Worm (Caenorhabditis elegans) whole organism, midembryonic: ENCODE measurements around the gene rbm-22.

Experiments
- T22C8.4 ChIP-seq: fragments of 200-800 bp; sonication (Bioruptor generic); IDR thresholded peaks from 2 replicates; pipeline ENCODE4 v1.3.6; 2022; ENCODE audit warnings: missing genetic modification characterization, missing compliant biosample characterization
- cog-1 ChIP-seq: sonication (generic microtip); optimal IDR thresholded peaks from 2 replicates; lab custom pipeline; 2016; ENCODE audit warnings: missing genetic modification characterization, missing compliant biosample characterization
- flt-1 ChIP-seq: fragments of 200-800 bp; sonication (Bioruptor generic); IDR thresholded peaks from 2 replicates; pipeline ENCODE4 v1.3.6; 2022; ENCODE audit warnings: missing genetic modification characterization, missing compliant biosample characterization
- med-1 ChIP-seq: sonication (generic microtip); optimal IDR thresholded peaks from 2 replicates; lab custom pipeline; 2017; ENCODE audit warnings: missing genetic modification characterization, mild to moderate bottlenecking, missing compliant biosample characterization, antibody characterized with exemption, missing genetic modification reagents; ENCODE audit not compliant: insufficient read depth
- ref-1 ChIP-seq: fragments of 200-800 bp; sonication (Bioruptor generic); conservative IDR thresholded peaks from 2 replicates; pipeline ENCODE4 v1.3.6; 2022; ENCODE audit warnings: missing genetic modification reagents, missing genetic modification characterization, missing compliant biosample characterization
- ztf-23 ChIP-seq: fragments of 200-800 bp; sonication (Bioruptor generic); IDR thresholded peaks from 2 replicates; pipeline ENCODE4 v1.3.6; 2022; ENCODE audit warnings: missing genetic modification reagents, missing genetic modification characterization, missing compliant biosample characterization
- ztf-29 ChIP-seq: fragments of 200-800 bp; sonication (Bioruptor generic); IDR thresholded peaks from 2 replicates; pipeline ENCODE4 v1.3.6; 2022; ENCODE audit warnings: missing genetic modification reagents, missing genetic modification characterization, missing compliant biosample characterization

DNA sequence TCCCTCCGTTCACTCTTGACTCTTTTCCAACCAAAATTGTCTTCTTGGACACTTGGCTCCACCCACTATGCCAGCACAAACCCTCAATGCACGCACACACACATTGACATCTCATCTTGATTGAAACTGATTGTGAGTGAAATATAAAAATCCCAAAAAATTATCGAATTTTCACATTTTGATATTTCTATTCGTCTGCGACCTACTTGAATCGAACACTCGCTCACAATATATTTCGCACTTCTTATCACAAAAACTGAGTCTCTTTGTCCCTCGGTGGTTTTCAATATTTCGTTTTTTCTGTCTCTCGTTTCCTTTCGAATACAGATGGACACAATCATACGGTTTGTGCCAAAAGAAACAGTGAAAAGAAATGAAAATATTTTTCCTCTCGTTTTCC lies 41.1 kb upstream of the rbm-22 start:
- TF ChIP-seq ztf-29 (GFP tag; lab: Robert Waterston, UW) (no peak), med-1 (GFP tag; lab: Kevin White, UChicago) (no peak), ref-1 (GFP tag; lab: Robert Waterston, UW) (no peak), T22C8.4 (GFP tag; lab: Robert Waterston, UW) (no peak), flt-1 (GFP tag; lab: Robert Waterston, UW) (no peak), ztf-23 (no peak), cog-1 (tag; lab: Kevin White, UChicago) (no peak)
